Worm (Caenorhabditis elegans) whole organism, young adult: ENCODE results near the gene ceh-43.
A peak's percentile ranks its signal among the peaks of the same experiment; 100 is the strongest.
"Not testable (repeated sequence)": the region's sequence is repeated elsewhere in the genome, so short reads cannot be mapped to it uniquely, and the experiment has no call there.

ENCODE experiments used
- B0261.1 ChIP-seq: sonication (generic microtip); optimal IDR thresholded peaks from 2 replicates; lab custom pipeline; 2016; ENCODE audit warnings: mild to moderate bottlenecking, missing genetic modification characterization, moderate library complexity, missing compliant biosample characterization
- C06A6.2 ChIP-seq: fragments of 200-800 bp; sonication (Bioruptor generic); conservative IDR thresholded peaks from 2 replicates; pipeline ENCODE4 v1.3.6; 2022; ENCODE audit warnings: missing genetic modification characterization, missing compliant biosample characterization
- D2030.7 ChIP-seq: fragments of 200-800 bp; sonication (Bioruptor generic); IDR thresholded peaks from 2 replicates; pipeline ENCODE4 v1.3.6; 2022; ENCODE audit warnings: missing genetic modification reagents, missing genetic modification characterization, missing compliant biosample characterization
- F49E8.2 ChIP-seq: sonication (generic microtip); optimal IDR thresholded peaks from 3 replicates; lab custom pipeline; 2017; ENCODE audit warnings: missing genetic modification characterization, mild to moderate bottlenecking, missing compliant biosample characterization, antibody characterized with exemption, moderate library complexity; ENCODE audit not compliant: insufficient read depth
- K11D2.4 ChIP-seq: fragments of 200-800 bp; sonication (Bioruptor generic); IDR thresholded peaks from 2 replicates; pipeline ENCODE4 v1.3.6; 2022; ENCODE audit warnings: missing genetic modification reagents, missing genetic modification characterization, missing compliant biosample characterization
- T07F8.4 ChIP-seq: sonication (generic microtip); optimal IDR thresholded peaks from 2 replicates; lab custom pipeline; 2016; ENCODE audit warnings: mild to moderate bottlenecking, missing genetic modification characterization, moderate library complexity, missing compliant biosample characterization
- Y56A3A.18 ChIP-seq: fragments of 200-800 bp; sonication (Bioruptor generic); IDR thresholded peaks from 2 replicates; pipeline ENCODE4 v1.3.6; 2022; ENCODE audit warnings: missing genetic modification reagents, missing genetic modification characterization, missing compliant biosample characterization
- Y95B8A.8 ChIP-seq: fragments of 200-800 bp; sonication (Bioruptor generic); IDR thresholded peaks from 2 replicates; pipeline ENCODE4 v1.3.6; 2022; ENCODE audit warnings: missing genetic modification reagents, missing genetic modification characterization, missing compliant biosample characterization
- ZK185.1 ChIP-seq: sonication (generic microtip); optimal IDR thresholded peaks from 2 replicates; lab custom pipeline; 2016; ENCODE audit warnings: mild to moderate bottlenecking, missing genetic modification characterization, missing compliant biosample characterization; ENCODE audit not compliant: poor library complexity, severe bottlenecking
- akir-1 ChIP-seq: fragments of 200-800 bp; sonication (Bioruptor generic); optimal IDR thresholded peaks from 2 replicates; lab custom pipeline; 2018; ENCODE audit warnings: mild to moderate bottlenecking, missing genetic modification characterization, moderate library complexity, missing compliant biosample characterization
- attf-5 ChIP-seq: fragments of 200-800 bp; sonication (Bioruptor generic); optimal IDR thresholded peaks from 2 replicates; lab custom pipeline; 2018; ENCODE audit warnings: mild to moderate bottlenecking, missing genetic modification characterization, missing compliant biosample characterization
- attf-6 ChIP-seq: fragments of 200-800 bp; sonication (Bioruptor generic); IDR thresholded peaks from 2 replicates; pipeline ENCODE4 v1.3.6; 2022; ENCODE audit warnings: missing genetic modification reagents, missing genetic modification characterization, missing compliant biosample characterization
- cebp-2 ChIP-seq: fragments of 200-800 bp; sonication (Bioruptor generic); IDR thresholded peaks from 2 replicates; pipeline ENCODE4 v1.3.6; 2022; ENCODE audit warnings: missing genetic modification characterization, missing compliant biosample characterization
- ceh-58 ChIP-seq: fragments of 200-800 bp; sonication (Bioruptor generic); IDR thresholded peaks from 2 replicates; pipeline ENCODE4 v1.3.6; 2022; ENCODE audit warnings: missing genetic modification characterization, missing compliant biosample characterization
- chd-7 ChIP-seq: sonication (generic microtip); optimal IDR thresholded peaks from 2 replicates; lab custom pipeline; 2016; ENCODE audit warnings: mild to moderate bottlenecking, missing genetic modification characterization, moderate library complexity, missing compliant biosample characterization
- egrh-3 ChIP-seq: fragments of 200-800 bp; sonication (Bioruptor generic); IDR thresholded peaks from 2 replicates; pipeline ENCODE4 v1.3.6; 2022; ENCODE audit warnings: missing genetic modification reagents, missing genetic modification characterization, missing compliant biosample characterization
- ets-4 ChIP-seq: fragments of 200-800 bp; sonication (Bioruptor generic); optimal IDR thresholded peaks from 2 replicates; lab custom pipeline; 2018; ENCODE audit warnings: mild to moderate bottlenecking, missing genetic modification characterization, missing compliant biosample characterization
- hmg-1.2 ChIP-seq: fragments of 200-800 bp; sonication (Bioruptor generic); IDR thresholded peaks from 2 replicates; pipeline ENCODE4 v1.3.6; 2022; ENCODE audit warnings: missing genetic modification reagents, missing genetic modification characterization, missing compliant biosample characterization
- hmg-20 ChIP-seq: fragments of 200-800 bp; sonication (Bioruptor generic); IDR thresholded peaks from 2 replicates; pipeline ENCODE4 v1.3.6; 2022; ENCODE audit warnings: missing genetic modification reagents, missing genetic modification characterization, missing compliant biosample characterization
- hsf-1 ChIP-seq: fragments of 200-800 bp; sonication (Bioruptor generic); IDR thresholded peaks from 2 replicates; pipeline ENCODE4 v1.3.6; 2022; ENCODE audit warnings: missing genetic modification reagents, missing genetic modification characterization, missing compliant biosample characterization
- let-607 ChIP-seq, 2 experiments: fragments of 200-800 bp in 1 of 2; sonication (Bioruptor generic) in 1 of 2; sonication (generic microtip) in 1 of 2; optimal IDR thresholded peaks; 2 replicates each; lab custom pipeline; 2016 to 2018; ENCODE audit warnings: mild to moderate bottlenecking in 2 of 2, missing compliant biosample characterization in 2 of 2, missing genetic modification characterization in 2 of 2, moderate library complexity in 2 of 2, missing genotype in 1 of 2
- lir-1 ChIP-seq: fragments of 200-800 bp; sonication (Bioruptor generic); conservative IDR thresholded peaks from 2 replicates; pipeline ENCODE4 v1.3.6; 2022; ENCODE audit warnings: missing genetic modification reagents, missing genetic modification characterization, missing compliant biosample characterization
- madf-10 ChIP-seq: sonication (generic microtip); optimal IDR thresholded peaks from 2 replicates; lab custom pipeline; 2016; ENCODE audit warnings: mild to moderate bottlenecking, missing genetic modification characterization, missing compliant biosample characterization
- madf-3 ChIP-seq: fragments of 200-800 bp; sonication (Bioruptor generic); IDR thresholded peaks from 2 replicates; pipeline ENCODE4 v1.3.6; 2022; ENCODE audit warnings: missing genetic modification reagents, missing genetic modification characterization, missing compliant biosample characterization
- madf-6 ChIP-seq: fragments of 200-800 bp; sonication (Bioruptor generic); IDR thresholded peaks from 2 replicates; pipeline ENCODE4 v1.3.6; 2022; ENCODE audit warnings: missing genetic modification reagents, missing genetic modification characterization, missing compliant biosample characterization
- mcd-1 ChIP-seq: fragments of 200-800 bp; sonication (Bioruptor generic); IDR thresholded peaks from 2 replicates; pipeline ENCODE4 v1.3.6; 2022; ENCODE audit warnings: missing genetic modification reagents, missing genetic modification characterization, missing compliant biosample characterization
- mel-28 ChIP-seq: sonication (generic microtip); optimal IDR thresholded peaks from 2 replicates; lab custom pipeline; 2016; ENCODE audit warnings: borderline replicate concordance, mild to moderate bottlenecking, missing genetic modification characterization, missing compliant biosample characterization
- nhr-80 ChIP-seq: sonication (generic microtip); optimal IDR thresholded peaks from 2 replicates; lab custom pipeline; 2016; ENCODE audit warnings: missing genetic modification characterization, missing compliant biosample characterization
- pbrm-1 ChIP-seq: fragments of 200-800 bp; sonication (Bioruptor generic); IDR thresholded peaks from 2 replicates; pipeline ENCODE4 v1.3.6; 2022; ENCODE audit warnings: missing genetic modification reagents, missing genetic modification characterization, missing compliant biosample characterization
- rpc-1 ChIP-seq, 2 experiments: fragments of 150-350 bp in 1 of 2; sonication (generic microtip) in 1 of 2; optimal IDR thresholded peaks; 2 replicates each; lab custom pipeline; 2014 to 2018; ENCODE audit warnings: missing biosample characterization in 1 of 2, missing genetic modification characterization in 1 of 2, missing genetic modification reagents in 1 of 2, missing genotype in 1 of 2
- snpc-4 ChIP-seq, 5 experiments: fragments of 150-350 bp in 1 of 5; sonication (generic microtip) in 4 of 5; optimal IDR thresholded peaks; 2 replicates each; lab custom pipeline; 2014 to 2018; ENCODE audit warnings: missing genetic modification characterization in 5 of 5, missing biosample characterization in 3 of 5, antibody characterized with exemption in 2 of 5, mild to moderate bottlenecking in 2 of 5, missing compliant biosample characterization in 2 of 5, missing genotype in 2 of 5, moderate library complexity in 2 of 5, missing genetic modification reagents in 1 of 5
- tbp1 ChIP-seq: fragments of 200-800 bp; sonication (Bioruptor generic); optimal IDR thresholded peaks from 2 replicates; lab custom pipeline; 2018; ENCODE audit warnings: mild to moderate bottlenecking, missing genetic modification characterization, missing compliant biosample characterization
- unc-130 ChIP-seq: sonication (generic microtip); optimal IDR thresholded peaks from 2 replicates; lab custom pipeline; 2016; ENCODE audit warnings: missing genetic modification reagents, missing genetic modification characterization, missing compliant biosample characterization
- ztf-3 ChIP-seq: fragments of 200-800 bp; sonication (Bioruptor generic); optimal IDR thresholded peaks from 2 replicates; lab custom pipeline; 2018; ENCODE audit warnings: mild to moderate bottlenecking, missing genetic modification characterization, missing compliant biosample characterization
- ztf-6 ChIP-seq: fragments of 200-800 bp; sonication (Bioruptor generic); IDR thresholded peaks from 2 replicates; pipeline ENCODE4 v1.3.6; 2022; ENCODE audit warnings: missing genetic modification reagents, missing genetic modification characterization, missing compliant biosample characterization

The ceh-43 gene

ce11 chrIII:4487271-4487670, 37.5 kb upstream of the ceh-43 start:
- no peak for TF ChIP-seq attf-5
- TF ChIP-seq F49E8.2 (tag; lab: Kevin White, UChicago): no peak
- TF ChIP-seq T07F8.4 (tag; lab: Kevin White, UChicago): no peak
- TF ChIP-seq nhr-80 (tag; lab: Kevin White, UChicago): no peak
- no peak for TF ChIP-seq hmg-20
- no peak for TF ChIP-seq ztf-3 (GFP tag; lab: Kevin White, UChicago)
- TF ChIP-seq unc-130 (GFP tag; lab: Kevin White, UChicago): no peak
- no peak for TF ChIP-seq egrh-3 (GFP tag; lab: Robert Waterston, UW)
- TF ChIP-seq ets-4 (GFP tag; lab: Kevin White, UChicago): no peak
- TF ChIP-seq madf-10 (tag; lab: Kevin White, UChicago): no peak
- no peak for TF ChIP-seq mel-28 (tag; lab: Kevin White, UChicago)
- TF ChIP-seq ztf-6 (GFP tag; lab: Robert Waterston, UW): no peak
- no peak for TF ChIP-seq Y56A3A.18
- no peak for TF ChIP-seq akir-1
- TF ChIP-seq, all 124 proteins: peak for 0

- TF ChIP-seq pbrm-1 (GFP tag; lab: Robert Waterston, UW): peak; percentile 80
- TF ChIP-seq hmg-1.2 (GFP tag; lab: Robert Waterston, UW): peak; percentile 76
- not testable (repeated sequence) for TF ChIP-seq rpc-1 (optimal IDR thresholded peaks at IDR 0.05; lab: Kevin White, UChicago); snpc-4 (GFP tag; optimal IDR thresholded peaks at IDR 0.05; lab: Kevin White, UChicago)
- peak; percentile 60 for TF ChIP-seq rpc-1 (tag; optimal IDR thresholded peaks at IDR 0.05; lab: Kevin White, UChicago)
- 0 out of 2 replicates have a peak, but pooled peaks have one; percentile 74 for TF ChIP-seq attf-6 (GFP tag; lab: Robert Waterston, UW)
- TF ChIP-seq D2030.7 (GFP tag; lab: Robert Waterston, UW): peak; percentile 54
- TF ChIP-seq tbp1 (GFP tag; lab: Kevin White, UChicago): peak; percentile 77
- TF ChIP-seq hsf-1 (GFP tag; lab: Robert Waterston, UW): 0 out of 2 replicates have a peak, but pooled peaks have one; percentile 27
- TF ChIP-seq cebp-2 (GFP tag; lab: Robert Waterston, UW): 0 out of 2 replicates have a peak, but pooled peaks have one; percentile 50
- 0 out of 2 replicates have a peak, but pooled peaks have one; percentile 28 for TF ChIP-seq Y95B8A.8 (GFP tag; lab: Robert Waterston, UW)
- TF ChIP-seq ceh-58 (GFP tag; lab: Robert Waterston, UW): 0 out of 2 replicates have a peak, but pooled peaks have one; percentile 34
- TF ChIP-seq snpc-4 (tag; optimal IDR thresholded peaks at IDR 0.05; lab: Kevin White, UChicago): peak in 2 of 4 experiments; percentile 46 to 82
- TF ChIP-seq B0261.1 (tag; lab: Kevin White, UChicago): peak; percentile 31
- TF ChIP-seq madf-6 (GFP tag; lab: Robert Waterston, UW): peak; percentile 53
- TF ChIP-seq, all 124 proteins: peak for 13; not testable (repeated sequence) for 111
Measured at ce11 chrIII:4484373-4484772, 34.6 kb upstream of the ceh-43 start.

DNA sequence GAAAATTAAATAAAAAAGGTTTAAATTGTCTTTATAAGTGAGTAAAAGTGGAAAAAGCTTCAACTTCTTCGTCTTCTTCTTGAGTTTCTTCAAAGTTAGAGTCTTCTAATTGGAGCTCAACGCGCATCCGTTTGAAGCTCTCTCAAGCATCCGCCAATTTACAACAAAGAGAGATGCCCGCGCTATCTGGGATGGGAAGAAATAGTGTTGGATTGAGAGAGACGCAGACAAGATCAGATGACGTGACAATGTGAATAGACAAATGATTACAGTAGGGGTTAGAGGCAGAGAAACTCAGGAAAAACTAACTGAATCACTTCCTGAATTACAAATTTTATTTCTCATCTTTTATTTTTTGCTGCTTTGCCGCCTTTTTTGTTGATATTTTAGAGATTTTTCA, 33.2 kb upstream of the ceh-43 start:
- no peak for TF ChIP-seq let-607 (tag; optimal IDR thresholded peaks at IDR 0.05; lab: Kevin White, UChicago)
- peak; percentile 75 for TF ChIP-seq hmg-1.2 (GFP tag; lab: Robert Waterston, UW)

DNA sequence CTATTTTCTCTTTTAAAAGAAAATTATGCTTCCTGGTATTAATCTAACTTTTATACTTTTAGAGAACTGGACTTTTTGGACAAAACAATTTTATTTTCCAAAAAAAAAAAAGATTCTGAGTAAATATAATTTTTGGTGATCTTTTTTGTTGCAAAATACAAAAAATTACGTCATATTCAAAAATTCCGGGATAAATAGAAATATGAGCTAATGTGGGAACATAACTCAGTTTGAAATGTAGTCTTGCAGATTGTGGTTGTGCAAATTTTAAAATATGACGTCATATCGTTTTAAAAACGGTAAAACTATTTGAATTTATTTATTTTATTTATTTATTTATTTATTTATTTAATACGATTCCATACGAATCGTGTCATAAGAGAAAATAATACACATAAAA, 32.0 kb upstream of the ceh-43 start:
- no peak for TF ChIP-seq ZK185.1 (tag; lab: Kevin White, UChicago)
- no peak for TF ChIP-seq ets-4 (GFP tag; lab: Kevin White, UChicago)
- no peak for TF ChIP-seq tbp1 (GFP tag; lab: Kevin White, UChicago)
- TF ChIP-seq chd-7 (tag; lab: Kevin White, UChicago): no peak
- no peak for TF ChIP-seq K11D2.4 (GFP tag; lab: Robert Waterston, UW)
- TF ChIP-seq lir-1 (GFP tag; lab: Robert Waterston, UW): no peak
- no peak for TF ChIP-seq madf-3 (GFP tag; lab: Robert Waterston, UW)
- no peak for TF ChIP-seq C06A6.2 (GFP tag; lab: Robert Waterston, UW)
- TF ChIP-seq T07F8.4 (tag; lab: Kevin White, UChicago): no peak
- no peak for TF ChIP-seq mcd-1 (GFP tag; lab: Robert Waterston, UW)
